Worm (Caenorhabditis elegans) whole organism, L3 larva: Measurements from ENCODE around the gene Y57G11A.4.

Experiments
- R02D3.7 ChIP-seq: fragments of 150-350 bp; optimal IDR thresholded peaks from 2 replicates; lab custom pipeline; 2014; ENCODE audit warnings: missing biosample characterization, missing genetic modification characterization
- ZK546.5 ChIP-seq: sonication (generic microtip); optimal IDR thresholded peaks from 2 replicates; lab custom pipeline; 2017; ENCODE audit warnings: missing biosample characterization, missing genetic modification characterization
- aly-2 ChIP-seq: fragments of 150-350 bp; optimal IDR thresholded peaks from 2 replicates; lab custom pipeline; 2014; ENCODE audit warnings: missing biosample characterization, missing genetic modification characterization
- ceh-16 ChIP-seq: sonication (generic microtip); optimal IDR thresholded peaks from 2 replicates; lab custom pipeline; 2017; ENCODE audit warnings: missing biosample characterization, missing genetic modification characterization
- ceh-28 ChIP-seq: fragments of 150-350 bp; optimal IDR thresholded peaks from 2 replicates; lab custom pipeline; 2014; ENCODE audit warnings: missing biosample characterization, missing genetic modification reagents, missing genetic modification characterization
- egl-5 ChIP-seq: fragments of 150-350 bp; optimal IDR thresholded peaks from 2 replicates; lab custom pipeline; 2017; ENCODE audit warnings: missing biosample characterization, missing genetic modification reagents, missing genetic modification characterization, inconsistent platforms
- elt-2 ChIP-seq: sonication (generic microtip); optimal IDR thresholded peaks from 2 replicates; lab custom pipeline; 2016; ENCODE audit warnings: missing genetic modification reagents, mild to moderate bottlenecking, missing genetic modification characterization, missing compliant biosample characterization
- fkh-10 ChIP-seq: sonication (generic microtip); optimal IDR thresholded peaks from 2 replicates; lab custom pipeline; 2017; ENCODE audit warnings: missing biosample characterization, missing genetic modification reagents, missing genetic modification characterization
- fkh-2 ChIP-seq: fragments of 150-350 bp; optimal IDR thresholded peaks from 2 replicates; lab custom pipeline; 2014; ENCODE audit warnings: missing biosample characterization, missing genetic modification reagents, missing genetic modification characterization
- fos-1 ChIP-seq: fragments of 150-350 bp; optimal IDR thresholded peaks from 2 replicates; lab custom pipeline; 2014; ENCODE audit warnings: missing biosample characterization, missing genetic modification characterization
- hmg-11 ChIP-seq: sonication (generic microtip); optimal IDR thresholded peaks from 2 replicates; lab custom pipeline; 2016; ENCODE audit warnings: missing genetic modification characterization, missing compliant biosample characterization
- jun-1 ChIP-seq: fragments of 150-350 bp; optimal IDR thresholded peaks from 2 replicates; lab custom pipeline; 2014; ENCODE audit warnings: missing biosample characterization, missing genetic modification reagents, missing genetic modification characterization
- lin-15B ChIP-seq: fragments of 150-350 bp; optimal IDR thresholded peaks from 2 replicates; lab custom pipeline; 2014; ENCODE audit warnings: missing biosample characterization, missing genetic modification characterization
- lin-39 ChIP-seq: fragments of 150-350 bp; optimal IDR thresholded peaks from 2 replicates; lab custom pipeline; 2018; ENCODE audit warnings: missing biosample characterization, missing genetic modification reagents, missing genetic modification characterization
- lsy-12 ChIP-seq: sonication (generic microtip); optimal IDR thresholded peaks from 2 replicates; lab custom pipeline; 2016; ENCODE audit warnings: mild to moderate bottlenecking, missing genetic modification characterization, missing compliant biosample characterization
- mdl-1 ChIP-seq: fragments of 150-350 bp; optimal IDR thresholded peaks from 2 replicates; lab custom pipeline; 2014; ENCODE audit warnings: missing biosample characterization, missing genetic modification characterization
- mml-1 ChIP-seq: fragments of 150-350 bp; sonication (generic microtip); optimal IDR thresholded peaks from 3 replicates; lab custom pipeline; 2014; ENCODE audit warnings: missing biosample characterization, missing genetic modification characterization
- nfya-1 ChIP-seq: sonication (generic microtip); optimal IDR thresholded peaks from 2 replicates; lab custom pipeline; 2017; ENCODE audit warnings: missing genetic modification characterization, mild to moderate bottlenecking, missing compliant biosample characterization, antibody characterized with exemption, moderate library complexity; ENCODE audit not compliant: insufficient read depth
- nhr-11 ChIP-seq: fragments of 150-350 bp; optimal IDR thresholded peaks from 2 replicates; lab custom pipeline; 2014; ENCODE audit warnings: missing biosample characterization, missing genetic modification characterization
- nhr-12 ChIP-seq: fragments of 150-350 bp; optimal IDR thresholded peaks from 2 replicates; lab custom pipeline; 2014; ENCODE audit warnings: missing biosample characterization, missing genetic modification characterization
- nhr-237 ChIP-seq: fragments of 150-350 bp; optimal IDR thresholded peaks from 2 replicates; lab custom pipeline; 2014; ENCODE audit warnings: missing biosample characterization, missing genetic modification characterization
- nhr-25 ChIP-seq: sonication (generic microtip); optimal IDR thresholded peaks from 2 replicates; lab custom pipeline; 2017; ENCODE audit warnings: missing biosample characterization, missing genetic modification characterization
- nhr-28 ChIP-seq: fragments of 150-350 bp; optimal IDR thresholded peaks from 2 replicates; lab custom pipeline; 2014; ENCODE audit warnings: missing biosample characterization, missing genetic modification characterization
- nhr-67 ChIP-seq: fragments of 150-350 bp; optimal IDR thresholded peaks from 2 replicates; lab custom pipeline; 2014; ENCODE audit warnings: missing biosample characterization, missing genetic modification characterization
- nhr-76 ChIP-seq: fragments of 150-350 bp; sonication (generic microtip); optimal IDR thresholded peaks from 5 replicates; lab custom pipeline; 2014; ENCODE audit warnings: missing biosample characterization, missing genetic modification characterization
- pha-4 ChIP-seq: fragments of 150-350 bp; optimal IDR thresholded peaks from 2 replicates; lab custom pipeline; 2014; ENCODE audit warnings: missing biosample characterization, missing genetic modification reagents, missing genetic modification characterization
- pqm-1 ChIP-seq: fragments of 150-350 bp; optimal IDR thresholded peaks from 2 replicates; lab custom pipeline; 2017; ENCODE audit warnings: missing biosample characterization, missing genetic modification characterization, inconsistent platforms
- sea-2 ChIP-seq: fragments of 150-350 bp; sonication (generic microtip); optimal IDR thresholded peaks from 4 replicates; lab custom pipeline; 2014; ENCODE audit warnings: missing biosample characterization, missing genetic modification reagents, missing genetic modification characterization
- skn-1 ChIP-seq: fragments of 150-350 bp; optimal IDR thresholded peaks from 2 replicates; lab custom pipeline; 2014; ENCODE audit warnings: missing biosample characterization, missing genetic modification characterization
- snpc-4 ChIP-seq: fragments of 150-350 bp; optimal IDR thresholded peaks from 2 replicates; lab custom pipeline; 2014; ENCODE audit warnings: missing biosample characterization, missing genetic modification characterization
- tbx-2 ChIP-seq: sonication (generic microtip); optimal IDR thresholded peaks from 2 replicates; lab custom pipeline; 2016; ENCODE audit warnings: mild to moderate bottlenecking, missing genetic modification characterization, missing compliant biosample characterization
- unc-39 ChIP-seq: sonication (generic microtip); optimal IDR thresholded peaks from 4 replicates; lab custom pipeline; 2017; ENCODE audit warnings: missing biosample characterization, missing genetic modification characterization
- unc-62 ChIP-seq: fragments of 150-350 bp; sonication (generic microtip); optimal IDR thresholded peaks from 4 replicates; lab custom pipeline; 2014; ENCODE audit warnings: missing biosample characterization, missing genetic modification reagents, missing genetic modification characterization
- zag-1 ChIP-seq: fragments of 150-350 bp; optimal IDR thresholded peaks from 2 replicates; lab custom pipeline; 2014; ENCODE audit warnings: missing biosample characterization, missing genetic modification characterization
- ztf-11 ChIP-seq: fragments of 150-350 bp; optimal IDR thresholded peaks from 2 replicates; lab custom pipeline; 2014; ENCODE audit warnings: missing biosample characterization, missing genetic modification characterization

Gene Y57G11A.4

DNA sequence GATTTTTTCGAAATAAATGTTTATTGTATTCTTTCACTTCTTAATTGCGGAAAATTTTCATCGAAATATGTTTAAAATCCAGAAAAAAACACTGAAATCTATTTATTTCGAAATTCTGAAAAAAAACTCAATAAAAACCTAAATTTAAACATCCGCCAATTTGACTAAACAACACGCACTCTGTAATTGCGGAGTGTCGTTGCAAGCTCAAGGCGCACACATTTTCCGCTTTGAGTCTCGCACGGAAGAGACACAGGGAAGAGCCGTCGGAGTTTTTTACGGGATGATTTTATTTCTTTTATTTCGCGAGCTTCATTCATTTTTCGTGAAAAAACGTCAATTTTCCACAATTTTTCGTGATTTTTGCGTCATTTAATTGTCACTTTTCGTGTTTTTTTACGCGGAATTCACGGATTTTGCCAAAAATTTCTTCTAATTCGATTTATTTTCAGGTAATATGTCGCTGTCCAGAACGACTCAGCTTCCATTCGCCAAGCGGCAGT is 18.0 kb upstream of the Y57G11A.4 start, which contains the start of gene dld-1 (continued):
- peak; percentile 92 for TF ChIP-seq snpc-4 (tag; lab: Kevin White, UChicago)
- TF ChIP-seq unc-39 (tag; lab: Kevin White, UChicago) = no peak
- TF ChIP-seq mml-1 (tag; lab: Kevin White, UChicago) = no peak
- TF ChIP-seq mdl-1 (tag; lab: Kevin White, UChicago) = peak; percentile 33
- peak; percentile 86 for TF ChIP-seq pqm-1
- TF ChIP-seq nhr-76 (tag; lab: Kevin White, UChicago) = no peak
- TF ChIP-seq nhr-25 (tag; lab: Kevin White, UChicago) = peak; percentile 97
- TF ChIP-seq jun-1 (tag; lab: Kevin White, UChicago) = peak; percentile 91
- TF ChIP-seq nhr-237 (tag; lab: Kevin White, UChicago) = no peak
- peak; percentile 98 for TF ChIP-seq hmg-11 (tag; lab: Kevin White, UChicago)
- peak; percentile 51 for TF ChIP-seq ceh-16 (tag; lab: Kevin White, UChicago)
- peak; percentile 68 for TF ChIP-seq elt-2 (tag; lab: Kevin White, UChicago)
- peak; percentile 50 for TF ChIP-seq nhr-67
- TF ChIP-seq tbx-2 (tag; lab: Kevin White, UChicago) = peak; percentile 64
- TF ChIP-seq sea-2 (GFP tag; lab: Kevin White, UChicago) = no peak
- TF ChIP-seq nhr-28 (tag; lab: Kevin White, UChicago) = no peak
- peak; percentile 72 for TF ChIP-seq aly-2 (tag; lab: Kevin White, UChicago)
- TF ChIP-seq fkh-10 (GFP tag; lab: Kevin White, UChicago) = peak; percentile 93
- peak; percentile 94 for TF ChIP-seq ceh-28 (tag; lab: Kevin White, UChicago)
- TF ChIP-seq pha-4 (tag; lab: Kevin White, UChicago) = peak; percentile 99
- TF ChIP-seq egl-5 (tag; lab: Kevin White, UChicago) = peak; percentile 100
- peak; percentile 73 for TF ChIP-seq nhr-11 (tag; lab: Kevin White, UChicago)
- TF ChIP-seq, all 47 proteins: peak for 33

- TF ChIP-seq pha-4 (tag; lab: Kevin White, UChicago) (no peak), lin-15B (no peak), sea-2 (GFP tag; lab: Kevin White, UChicago) (no peak), lin-39 (no peak), skn-1 (tag; lab: Kevin White, UChicago) (no peak), nhr-12 (no peak), ztf-11 (tag; lab: Kevin White, UChicago) (no peak), fkh-2 (no peak)
These were observed 16.0 kb upstream of the Y57G11A.4 start for ce11 chrIV:14466048-14466447.

DNA sequence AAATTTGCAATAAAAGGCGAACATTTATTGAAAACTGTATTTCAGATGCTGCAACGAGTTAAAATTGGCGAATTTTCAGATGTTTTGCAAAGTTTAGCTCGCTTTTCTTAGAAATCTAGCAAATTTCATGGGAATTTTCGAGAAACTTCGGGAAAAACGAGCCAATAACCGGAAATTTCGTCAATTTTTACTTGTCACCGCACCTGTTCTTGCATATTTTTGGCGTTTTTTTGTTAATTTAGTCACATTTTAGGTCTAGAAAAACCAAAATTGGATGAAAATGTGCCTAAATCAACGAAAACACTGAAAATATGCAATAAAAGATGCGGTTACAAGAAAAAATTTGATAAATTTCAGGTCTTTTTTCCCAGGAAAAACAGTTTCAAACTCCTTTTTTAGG is 15.2 kb upstream of the Y57G11A.4 start:
- TF ChIP-seq nhr-25 (tag; lab: Kevin White, UChicago) (no peak), snpc-4 (tag; lab: Kevin White, UChicago) (no peak), nhr-28 (tag; lab: Kevin White, UChicago) (no peak), sea-2 (GFP tag; lab: Kevin White, UChicago) (no peak), R02D3.7 (tag; lab: Kevin White, UChicago) (no peak), ceh-28 (tag; lab: Kevin White, UChicago) (no peak), nfya-1 (tag; lab: Kevin White, UChicago) (no peak), lsy-12 (tag; lab: Kevin White, UChicago) (no peak), pha-4 (tag; lab: Kevin White, UChicago) (no peak)

DNA sequence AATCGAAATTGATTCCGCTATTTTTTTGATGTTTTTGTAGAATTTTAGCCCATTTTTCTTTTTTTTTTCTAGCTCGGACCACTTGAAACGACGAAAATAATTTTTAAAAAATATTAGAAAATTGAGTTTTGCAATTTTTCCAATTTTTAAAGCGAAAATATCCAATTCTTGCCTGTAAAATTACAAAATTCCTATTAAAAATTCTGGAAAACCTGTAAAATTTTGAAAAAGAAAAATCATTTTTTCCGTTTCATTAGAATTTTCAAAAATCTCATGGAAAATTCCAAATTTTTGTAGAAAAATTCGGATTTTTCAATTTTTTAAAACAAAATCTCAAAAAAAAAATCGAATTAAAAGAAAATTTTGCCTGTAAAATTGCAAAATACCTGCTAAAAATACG is 13.1 kb upstream of the Y57G11A.4 start:
- TF ChIP-seq pqm-1 (no peak), zag-1 (tag; lab: Kevin White, UChicago) (no peak), sea-2 (GFP tag; lab: Kevin White, UChicago) (no peak), ztf-11 (tag; lab: Kevin White, UChicago) (no peak), lin-39 (no peak), nhr-25 (tag; lab: Kevin White, UChicago) (no peak), tbx-2 (tag; lab: Kevin White, UChicago) (no peak), mml-1 (tag; lab: Kevin White, UChicago) (no peak), unc-62 (GFP tag; lab: Kevin White, UChicago) (no peak), fos-1 (tag; lab: Kevin White, UChicago) (no peak), ZK546.5 (tag; lab: Kevin White, UChicago) (no peak), skn-1 (tag; lab: Kevin White, UChicago) (no peak)
- TF ChIP-seq, all 47 proteins: peak for 0
